Fruit fly (Drosophila melanogaster) whole organism, pupa: Measurements from ENCODE around the gene CG4629.

ENCODE experiments used
- CG10348 ChIP-seq: fragments of 200-800 bp; sonication (Bioruptor generic); IDR thresholded peaks from 2 replicates; pipeline ENCODE4 v1.3.6; 2022; ENCODE audit warnings: missing biosample characterization, missing genetic modification characterization
- CG12605 ChIP-seq: fragments of 200-800 bp; sonication (Bioruptor generic); IDR thresholded peaks from 2 replicates; pipeline ENCODE4 v1.3.6; 2022; ENCODE audit warnings: missing biosample characterization, missing genetic modification characterization
- CG13204 ChIP-seq: fragments of 200-800 bp; sonication (Bioruptor generic); optimal IDR thresholded peaks from 2 replicates; lab custom pipeline; 2018; ENCODE audit warnings: missing biosample characterization, mild to moderate bottlenecking, missing genetic modification characterization, moderate library complexity
- CG14655 ChIP-seq: fragments of 200-800 bp; sonication (Bioruptor generic); optimal IDR thresholded peaks from 3 replicates; lab custom pipeline; 2017; ENCODE audit warnings: mild to moderate bottlenecking, missing biosample characterization, missing genetic modification reagents, missing genetic modification characterization
- CG15710 ChIP-seq: fragments of 200-800 bp; sonication (Bioruptor generic); optimal IDR thresholded peaks from 2 replicates; lab custom pipeline; 2018; ENCODE audit warnings: missing biosample characterization, mild to moderate bottlenecking, missing genetic modification characterization, moderate library complexity
- CG17806 ChIP-seq: fragments of 200-800 bp; sonication (Bioruptor generic); optimal IDR thresholded peaks from 2 replicates; lab custom pipeline; 2018; ENCODE audit warnings: missing biosample characterization, mild to moderate bottlenecking, missing genetic modification characterization, moderate library complexity
- CG32121 ChIP-seq: fragments of 200-800 bp; sonication (Bioruptor generic); IDR thresholded peaks from 2 replicates; pipeline ENCODE4 v1.3.6; 2022; ENCODE audit warnings: missing biosample characterization, missing genetic modification characterization
- CG34367 ChIP-seq: fragments of 200-800 bp; sonication (Bioruptor generic); optimal IDR thresholded peaks from 2 replicates; lab custom pipeline; 2018; ENCODE audit warnings: missing biosample characterization, mild to moderate bottlenecking, missing genetic modification characterization
- CG4496 ChIP-seq: fragments of 200-800 bp; sonication (Bioruptor generic); IDR thresholded peaks from 3 replicates; pipeline ENCODE4 v1.3.6; 2022; ENCODE audit warnings: missing biosample characterization, missing genetic modification characterization
- CG8159 ChIP-seq: fragments of 200-800 bp; sonication (Bioruptor generic); optimal IDR thresholded peaks from 3 replicates; lab custom pipeline; 2018; ENCODE audit warnings: missing biosample characterization, mild to moderate bottlenecking, missing genetic modification characterization, moderate library complexity
- CG8301 ChIP-seq: fragments of 200-800 bp; sonication (Bioruptor generic); optimal IDR thresholded peaks from 2 replicates; lab custom pipeline; 2018; ENCODE audit warnings: missing biosample characterization, mild to moderate bottlenecking, missing genetic modification characterization
- CG9948 ChIP-seq: fragments of 200-800 bp; sonication (Bioruptor generic); optimal IDR thresholded peaks from 2 replicates; lab custom pipeline; 2018; ENCODE audit warnings: missing biosample characterization, mild to moderate bottlenecking, missing genetic modification characterization, moderate library complexity
- D1 ChIP-seq: fragments of 200-800 bp; sonication (Bioruptor generic); optimal IDR thresholded peaks from 2 replicates; lab custom pipeline; 2018; ENCODE audit warnings: missing biosample characterization, mild to moderate bottlenecking, missing genetic modification characterization, moderate library complexity
- EcR ChIP-seq: fragments of 200-800 bp; sonication (Bioruptor generic); optimal IDR thresholded peaks from 3 replicates; lab custom pipeline; 2019; ENCODE audit warnings: missing biosample characterization, missing genetic modification characterization, mild to moderate bottlenecking, moderate library complexity, missing genetic modification reagents
- Ets98B ChIP-seq: fragments of 200-800 bp; sonication (Bioruptor generic); IDR thresholded peaks from 2 replicates; pipeline ENCODE4 v1.3.6; 2022; ENCODE audit warnings: missing biosample characterization, missing genetic modification characterization
- Pif1A ChIP-seq: fragments of 200-800 bp; sonication (Bioruptor generic); optimal IDR thresholded peaks from 3 replicates; lab custom pipeline; 2016; ENCODE audit warnings: missing biosample characterization, missing genetic modification characterization
- Pif1B ChIP-seq: fragments of 200-800 bp; sonication (Bioruptor generic); optimal IDR thresholded peaks from 3 replicates; lab custom pipeline; 2016; ENCODE audit warnings: missing biosample characterization, missing genetic modification characterization
- Snoo ChIP-seq: fragments of 200-800 bp; sonication (Bioruptor generic); optimal IDR thresholded peaks from 3 replicates; lab custom pipeline; 2017; ENCODE audit warnings: missing biosample characterization, mild to moderate bottlenecking, missing genetic modification characterization, inconsistent platforms
- fd96Ca ChIP-seq: fragments of 200-800 bp; sonication (Bioruptor generic); IDR thresholded peaks from 3 replicates; pipeline ENCODE4 v1.3.6; 2022; ENCODE audit warnings: missing biosample characterization, missing genetic modification characterization
- gl ChIP-seq: fragments of 200-800 bp; sonication (Bioruptor generic); optimal IDR thresholded peaks from 2 replicates; lab custom pipeline; 2018; ENCODE audit warnings: missing biosample characterization, mild to moderate bottlenecking, missing genetic modification characterization
- rn ChIP-seq: fragments of 200-800 bp; sonication (Bioruptor generic); IDR thresholded peaks from 2 replicates; pipeline ENCODE4 v1.3.6; 2022; ENCODE audit warnings: missing biosample characterization, missing genetic modification characterization

Gene CG4629

dm6 chr2L:1122711-1122960 is 20.3 kb upstream of the CG4629 start:
- TF ChIP-seq Snoo (tag; lab: Kevin White, UChicago) (no peak), rn (GFP tag; lab: Robert Waterston, UW) (no peak), Pif1A (GFP tag; lab: Kevin White, UChicago) (no peak), CG14655 (GFP tag; lab: Kevin White, UChicago) (no peak), CG12605 (GFP tag; lab: Robert Waterston, UW) (no peak), CG17806 (tag; lab: Kevin White, UChicago) (no peak), EcR (GFP tag; lab: Kevin White, UChicago) (no peak), gl (no peak), CG34367 (tag; lab: Kevin White, UChicago) (no peak), Ets98B (GFP tag; lab: Robert Waterston, UW) (no peak), CG15710 (tag; lab: Kevin White, UChicago) (no peak), D1 (no peak), CG13204 (GFP tag; lab: Kevin White, UChicago) (no peak), CG9948 (no peak), CG4496 (GFP tag; lab: Robert Waterston, UW) (no peak), CG8301 (tag; lab: Kevin White, UChicago) (no peak), CG32121 (GFP tag; lab: Robert Waterston, UW) (no peak), fd96Ca (GFP tag; lab: Robert Waterston, UW) (no peak)

- TF ChIP-seq CG12605 (GFP tag; lab: Robert Waterston, UW), result no peak
- no peak for TF ChIP-seq CG15710 (tag; lab: Kevin White, UChicago)
- no peak for TF ChIP-seq CG8159
- no peak for TF ChIP-seq Ets98B (GFP tag; lab: Robert Waterston, UW)
- TF ChIP-seq CG32121 (GFP tag; lab: Robert Waterston, UW), result no peak
- no peak for TF ChIP-seq CG17806 (tag; lab: Kevin White, UChicago)
Measured at dm6 chr2L:1121942-1122710, 19.8 kb upstream of the CG4629 start.

dm6 chr2L:1120206-1120902 is 18.1 kb upstream of the CG4629 start:
- no peak for TF ChIP-seq CG10348 (GFP tag; lab: Robert Waterston, UW)
- TF ChIP-seq rn (GFP tag; lab: Robert Waterston, UW), result no peak
- no peak for TF ChIP-seq CG8159
- TF ChIP-seq CG4496 (GFP tag; lab: Robert Waterston, UW), result peak; percentile 54; the same call in 1 of the 3 replicates
- no peak for TF ChIP-seq Snoo (tag; lab: Kevin White, UChicago)
- no peak for TF ChIP-seq gl
- TF ChIP-seq Ets98B (GFP tag; lab: Robert Waterston, UW), result no peak
- TF ChIP-seq CG32121 (GFP tag; lab: Robert Waterston, UW), result no peak
- no peak for TF ChIP-seq CG9948
- TF ChIP-seq CG14655 (GFP tag; lab: Kevin White, UChicago), result peak; percentile 24
- no peak for TF ChIP-seq D1
- TF ChIP-seq EcR (GFP tag; lab: Kevin White, UChicago), result no peak
- TF ChIP-seq CG15710 (tag; lab: Kevin White, UChicago), result no peak
- TF ChIP-seq CG13204 (GFP tag; lab: Kevin White, UChicago), result no peak
- no peak for TF ChIP-seq Pif1B
- TF ChIP-seq, all 21 proteins: peak for 2

dm6 chr2L:1118880-1119809 is 16.8 kb upstream of the CG4629 start:
- TF ChIP-seq CG12605 (GFP tag; lab: Robert Waterston, UW) (peak; percentile 73), Ets98B (GFP tag; lab: Robert Waterston, UW) (peak; percentile 58), rn (GFP tag; lab: Robert Waterston, UW) (peak; percentile 57), CG13204 (GFP tag; lab: Kevin White, UChicago) (no peak), CG9948 (peak; percentile 46), EcR (GFP tag; lab: Kevin White, UChicago) (peak; percentile 78), D1 (no peak), CG8301 (tag; lab: Kevin White, UChicago) (peak; percentile 74), CG8159 (peak; percentile 71), gl (peak; percentile 36), Snoo (tag; lab: Kevin White, UChicago) (peak; percentile 73), CG34367 (tag; lab: Kevin White, UChicago) (peak; percentile 41), CG14655 (GFP tag; lab: Kevin White, UChicago) (peak; percentile 75), CG17806 (tag; lab: Kevin White, UChicago) (peak; percentile 61), Pif1A (GFP tag; lab: Kevin White, UChicago) (peak; percentile 59), Pif1B (peak; percentile 70), CG10348 (GFP tag; lab: Robert Waterston, UW) (peak; percentile 45; the same call in 1 of the 2 replicates), CG32121 (GFP tag; lab: Robert Waterston, UW) (peak; percentile 71), fd96Ca (GFP tag; lab: Robert Waterston, UW) (peak; percentile 88), CG15710 (tag; lab: Kevin White, UChicago) (peak; percentile 62), CG4496 (GFP tag; lab: Robert Waterston, UW) (peak; percentile 80)
